Worm (Caenorhabditis elegans) whole organism, late embryonic: ENCODE results near the gene srbc-32.
"Not testable (repeated sequence)": the region's sequence is repeated elsewhere in the genome, so short reads cannot be mapped to it uniquely, and the experiment has no call there.

Source experiments
- C38D4.7 ChIP-seq: fragments of 200-800 bp; sonication (Bioruptor generic); optimal IDR thresholded peaks from 2 replicates; lab custom pipeline; 2018; ENCODE audit warnings: mild to moderate bottlenecking, missing genetic modification characterization, moderate library complexity, missing compliant biosample characterization
- F13H6.1 ChIP-seq: sonication (generic microtip); optimal IDR thresholded peaks from 2 replicates; lab custom pipeline; 2016; ENCODE audit warnings: missing genetic modification characterization, missing compliant biosample characterization
- K02D7.2 ChIP-seq: sonication (generic microtip); optimal IDR thresholded peaks from 2 replicates; lab custom pipeline; 2017; ENCODE audit warnings: mild to moderate bottlenecking, missing genetic modification characterization, missing compliant biosample characterization
- K09A11.1 ChIP-seq: sonication (generic microtip); optimal IDR thresholded peaks from 2 replicates; lab custom pipeline; 2017; ENCODE audit warnings: antibody characterized with exemption, mild to moderate bottlenecking, missing genetic modification characterization, missing compliant biosample characterization; ENCODE audit not compliant: insufficient read depth
- T23F11.4 ChIP-seq: fragments of 200-800 bp; sonication (Bioruptor generic); optimal IDR thresholded peaks from 2 replicates; lab custom pipeline; 2018; ENCODE audit warnings: mild to moderate bottlenecking, missing genetic modification characterization, missing compliant biosample characterization
- ama-1 ChIP-seq: fragments of 150-350 bp; optimal IDR thresholded peaks from 2 replicates; lab custom pipeline; 2014
- ceh-14 ChIP-seq: sonication (generic microtip); optimal IDR thresholded peaks from 2 replicates; lab custom pipeline; 2016; ENCODE audit warnings: missing genotype, missing genetic modification characterization, missing compliant biosample characterization
- ceh-2 ChIP-seq: sonication (generic microtip); optimal IDR thresholded peaks from 2 replicates; lab custom pipeline; 2016; ENCODE audit warnings: missing genotype, missing genetic modification characterization, missing compliant biosample characterization
- ceh-22 ChIP-seq: sonication (generic microtip); optimal IDR thresholded peaks from 2 replicates; lab custom pipeline; 2017; ENCODE audit warnings: missing biosample characterization, missing genetic modification characterization
- ceh-24 ChIP-seq: sonication (generic microtip); optimal IDR thresholded peaks from 2 replicates; lab custom pipeline; 2016; ENCODE audit warnings: mild to moderate bottlenecking, missing genetic modification characterization, missing compliant biosample characterization
- ceh-34 ChIP-seq: sonication (generic microtip); optimal IDR thresholded peaks from 2 replicates; lab custom pipeline; 2016; ENCODE audit warnings: mild to moderate bottlenecking, missing genetic modification characterization, missing compliant biosample characterization
- ceh-45 ChIP-seq: fragments of 200-800 bp; sonication (Bioruptor generic); IDR thresholded peaks from 2 replicates; pipeline ENCODE4 v1.3.6; 2022; ENCODE audit warnings: missing genetic modification reagents, missing genetic modification characterization, missing compliant biosample characterization
- ceh-48 ChIP-seq: sonication (generic microtip); optimal IDR thresholded peaks from 2 replicates; lab custom pipeline; 2016; ENCODE audit warnings: missing genetic modification characterization, inconsistent platforms, missing compliant biosample characterization
- ceh-6 ChIP-seq: fragments of 200-800 bp; sonication (Bioruptor generic); optimal IDR thresholded peaks from 2 replicates; lab custom pipeline; 2018; ENCODE audit warnings: mild to moderate bottlenecking, missing genetic modification characterization, missing compliant biosample characterization
- dmd-4 ChIP-seq: sonication (generic microtip); optimal IDR thresholded peaks from 2 replicates; lab custom pipeline; 2016; ENCODE audit warnings: borderline replicate concordance, missing genetic modification characterization, missing compliant biosample characterization
- elt-2 ChIP-seq: sonication (generic microtip); optimal IDR thresholded peaks from 2 replicates; lab custom pipeline; 2016; ENCODE audit warnings: missing genetic modification reagents, missing genetic modification characterization, missing compliant biosample characterization
- ets-4 ChIP-seq: sonication (generic microtip); optimal IDR thresholded peaks from 2 replicates; lab custom pipeline; 2016; ENCODE audit warnings: missing genetic modification characterization, missing compliant biosample characterization
- eyg-1 ChIP-seq: sonication (generic microtip); optimal IDR thresholded peaks from 2 replicates; lab custom pipeline; 2016; ENCODE audit warnings: missing genotype, missing genetic modification characterization, missing compliant biosample characterization
- fax-1 ChIP-seq: sonication (generic microtip); optimal IDR thresholded peaks from 2 replicates; lab custom pipeline; 2016; ENCODE audit warnings: missing genotype, missing genetic modification characterization, missing compliant biosample characterization
- fkh-10 ChIP-seq: fragments of 150-350 bp; optimal IDR thresholded peaks from 2 replicates; lab custom pipeline; 2014; ENCODE audit warnings: missing biosample characterization, missing genetic modification reagents, missing genetic modification characterization
- fkh-6 ChIP-seq: sonication (generic microtip); optimal IDR thresholded peaks from 2 replicates; lab custom pipeline; 2016; ENCODE audit warnings: missing genetic modification characterization, missing compliant biosample characterization
- hlh-30 ChIP-seq: sonication (generic microtip); optimal IDR thresholded peaks from 2 replicates; lab custom pipeline; 2017; ENCODE audit warnings: antibody characterized with exemption, missing genetic modification characterization, missing compliant biosample characterization; ENCODE audit not compliant: insufficient read depth
- hlh-6 ChIP-seq: sonication (generic microtip); optimal IDR thresholded peaks from 2 replicates; lab custom pipeline; 2016; ENCODE audit warnings: missing genotype, missing genetic modification characterization, missing compliant biosample characterization
- lim-6 ChIP-seq: sonication (generic microtip); optimal IDR thresholded peaks from 2 replicates; lab custom pipeline; 2016; ENCODE audit warnings: missing genetic modification characterization, missing compliant biosample characterization
- lin-11 ChIP-seq: fragments of 200-800 bp; sonication (Bioruptor generic); optimal IDR thresholded peaks from 2 replicates; lab custom pipeline; 2018; ENCODE audit warnings: mild to moderate bottlenecking, missing genetic modification characterization, missing compliant biosample characterization
- madf-2 ChIP-seq: sonication (generic microtip); optimal IDR thresholded peaks from 2 replicates; lab custom pipeline; 2017; ENCODE audit warnings: missing genetic modification characterization, missing compliant biosample characterization
- mec-3 ChIP-seq: sonication (generic microtip); optimal IDR thresholded peaks from 2 replicates; lab custom pipeline; 2016; ENCODE audit warnings: borderline replicate concordance, missing genetic modification characterization, missing compliant biosample characterization
- nhr-11 ChIP-seq: fragments of 150-350 bp; optimal IDR thresholded peaks from 2 replicates; lab custom pipeline; 2014; ENCODE audit warnings: missing biosample characterization, missing genetic modification characterization
- pag-3 ChIP-seq: sonication (generic microtip); optimal IDR thresholded peaks from 2 replicates; lab custom pipeline; 2016; ENCODE audit warnings: missing compliant biosample characterization, missing genetic modification characterization, borderline replicate concordance
- pat-9 ChIP-seq: fragments of 200-800 bp; sonication (Bioruptor generic); optimal IDR thresholded peaks from 2 replicates; lab custom pipeline; 2018; ENCODE audit warnings: mild to moderate bottlenecking, missing genetic modification characterization, moderate library complexity, missing compliant biosample characterization
- pha-2 ChIP-seq: sonication (generic microtip); optimal IDR thresholded peaks from 2 replicates; lab custom pipeline; 2017; ENCODE audit warnings: mild to moderate bottlenecking, missing genetic modification characterization, missing compliant biosample characterization
- pha-4 ChIP-seq: fragments of 150-350 bp; optimal IDR thresholded peaks from 2 replicates; lab custom pipeline; 2018; ENCODE audit warnings: missing biosample characterization, missing genetic modification reagents, missing genetic modification characterization
- ref-2 ChIP-seq: sonication (generic microtip); optimal IDR thresholded peaks from 2 replicates; lab custom pipeline; 2016; ENCODE audit warnings: missing genetic modification characterization, missing compliant biosample characterization
- tbx-2 ChIP-seq: sonication (generic microtip); optimal IDR thresholded peaks from 2 replicates; lab custom pipeline; 2016; ENCODE audit warnings: missing genetic modification characterization, missing compliant biosample characterization
- unc-3 ChIP-seq, 2 experiments: fragments of 200-800 bp in 1 of 2; sonication (Bioruptor generic) in 1 of 2; sonication (generic microtip) in 1 of 2; conservative IDR thresholded peaks in 1 of 2; optimal IDR thresholded peaks in 1 of 2; 2 replicates each; pipeline versions ENCODE4 v1.3.6 to Lab custom; 2016 to 2022; ENCODE audit warnings: missing compliant biosample characterization in 2 of 2, missing genetic modification characterization in 2 of 2, missing genetic modification reagents in 1 of 2
- unc-55 ChIP-seq: sonication (generic microtip); optimal IDR thresholded peaks from 2 replicates; lab custom pipeline; 2017; ENCODE audit warnings: missing biosample characterization, missing genetic modification reagents, missing genetic modification characterization
- zip-5 ChIP-seq: sonication (generic microtip); optimal IDR thresholded peaks from 2 replicates; lab custom pipeline; 2016; ENCODE audit warnings: missing genetic modification characterization, missing compliant biosample characterization
- ztf-16 ChIP-seq: sonication (generic microtip); optimal IDR thresholded peaks from 2 replicates; lab custom pipeline; 2017; ENCODE audit warnings: missing genetic modification characterization, missing compliant biosample characterization

The srbc-32 gene

ce11 chrV:3506252-3506651, 19.5 kb upstream of the srbc-32 start, which contains the start of gene ugt-64:
ugt-64 (minus strand) TSS chrV:3506352.
- not testable (repeated sequence) for TF ChIP-seq K09A11.1 (tag; lab: Kevin White, UChicago); pag-3 (tag; lab: Kevin White, UChicago); ceh-22

ce11 chrV:3505745-3506144, 19.0 kb upstream of the srbc-32 start:
- TF ChIP-seq hlh-6 (tag; lab: Kevin White, UChicago) (no peak), elt-2 (tag; lab: Kevin White, UChicago) (peak; percentile 91), eyg-1 (no peak), ceh-24 (tag; lab: Kevin White, UChicago) (no peak), unc-3 (GFP tag; conservative IDR thresholded peaks at IDR 0.05; lab: Robert Waterston, UW) (no peak), unc-3 (tag; optimal IDR thresholded peaks at IDR 0.05; lab: Kevin White, UChicago) (no peak), ceh-14 (tag; lab: Kevin White, UChicago) (no peak), pha-4 (tag; lab: Kevin White, UChicago) (no peak), fkh-6 (tag; lab: Kevin White, UChicago) (no peak), pha-2 (tag; lab: Kevin White, UChicago) (no peak)

- TF ChIP-seq fkh-10 (no peak), ceh-24 (tag; lab: Kevin White, UChicago) (no peak), F13H6.1 (no peak), K02D7.2 (tag; lab: Kevin White, UChicago) (no peak), T23F11.4 (GFP tag; lab: Kevin White, UChicago) (no peak), mec-3 (no peak), lim-6 (no peak), hlh-30 (tag; lab: Kevin White, UChicago) (no peak), ceh-34 (tag; lab: Kevin White, UChicago) (no peak), ets-4 (tag; lab: Kevin White, UChicago) (no peak), ceh-48 (tag; lab: Kevin White, UChicago) (no peak), pat-9 (no peak), elt-2 (tag; lab: Kevin White, UChicago) (no peak), pha-4 (tag; lab: Kevin White, UChicago) (no peak), ama-1 (lab: Kevin White, UChicago) (no peak), C38D4.7 (GFP tag; lab: Kevin White, UChicago) (no peak), ceh-6 (no peak), pag-3 (tag; lab: Kevin White, UChicago) (no peak), dmd-4 (no peak)
Measured at ce11 chrV:3502038-3502437, 15.3 kb upstream of the srbc-32 start, which contains the start of the genes C07G3.8 and C07G3.10. C07G3.8 (minus strand) TSS chrV:3502138. C07G3.10 (plus strand) TSS chrV:3502307.

- TF ChIP-seq ref-2 (no peak), ceh-2 (tag; lab: Kevin White, UChicago) (no peak), C38D4.7 (GFP tag; lab: Kevin White, UChicago) (no peak), tbx-2 (tag; lab: Kevin White, UChicago) (no peak), ztf-16 (no peak), ceh-6 (no peak), T23F11.4 (GFP tag; lab: Kevin White, UChicago) (no peak)
- TF ChIP-seq, all 69 proteins: peak for 0
Measured at ce11 chrV:3496880-3497279, 10.1 kb upstream of the srbc-32 start, which contains the start of gene C07G3.15. C07G3.15 (minus strand) TSS chrV:3496980.

ce11 chrV:3490435-3490834, 3.7 kb upstream of the srbc-32 start, which contains the start of gene srbc-36:
srbc-36 (minus strand) TSS chrV:3490535.
- TF ChIP-seq nhr-11 (tag; lab: Kevin White, UChicago) (no peak), pag-3 (tag; lab: Kevin White, UChicago) (no peak), ceh-2 (tag; lab: Kevin White, UChicago) (no peak), lim-6 (no peak), fax-1 (tag; lab: Kevin White, UChicago) (no peak), ceh-45 (no peak), elt-2 (tag; lab: Kevin White, UChicago) (no peak), eyg-1 (no peak), lin-11 (tag; lab: Kevin White, UChicago) (no peak), ceh-6 (no peak), zip-5 (tag; lab: Kevin White, UChicago) (no peak), unc-55 (GFP tag; lab: Kevin White, UChicago) (no peak), mec-3 (no peak), ceh-14 (tag; lab: Kevin White, UChicago) (no peak), madf-2 (tag; lab: Kevin White, UChicago) (no peak)
